Fruit fly (Drosophila melanogaster): Measurements from ENCODE around the gene CG1792.
A peak's percentile ranks its signal among the peaks of the same experiment; 100 is the strongest.

Gene CG1792

dm6 chr3R:31592256-31592879 lies 23.7 kb upstream of the CG1792 start, which contains the start of gene CG1774 (continued):
- peak; percentile 76 for TF ChIP-seq CG6813 (GFP tag; optimal IDR thresholded peaks at IDR 0.05)
- no peak for TF ChIP-seq pita (GFP tag; optimal IDR thresholded peaks at IDR 0.05)
- TF ChIP-seq YL-1 (GFP tag; optimal IDR thresholded peaks at IDR 0.05), result peak; percentile 45
- no peak for TF ChIP-seq cad (GFP tag; optimal IDR thresholded peaks at IDR 0.05)
- TF ChIP-seq tna (GFP tag; IDR thresholded peaks at IDR 0.05; ENCODE audit: partially characterized antibody), result no peak
- peak; percentile 35 for TF ChIP-seq CG7928 (GFP tag; optimal IDR thresholded peaks at IDR 0.05)
- TF ChIP-seq peb (GFP tag; IDR thresholded peaks at IDR 0.05), result no peak
- TF ChIP-seq kni (GFP tag; optimal IDR thresholded peaks at IDR 0.05), result no peak
- peak; percentile 79 for TF ChIP-seq CG12744 (GFP tag; optimal IDR thresholded peaks at IDR 0.05)
- peak; percentile 45 for TF ChIP-seq NK7.1 (GFP tag; optimal IDR thresholded peaks at IDR 0.05)
- TF ChIP-seq H2.0 (GFP tag; IDR thresholded peaks at IDR 0.05), result peak; percentile 63
- TF ChIP-seq CG17912 (GFP tag; optimal IDR thresholded peaks at IDR 0.05), result no peak
- no peak for TF ChIP-seq usp (GFP tag; optimal IDR thresholded peaks at IDR 0.05)
- TF ChIP-seq CG42726 (GFP tag; IDR thresholded peaks at IDR 0.05; ENCODE audit: partially characterized antibody), result no peak
- no peak for TF ChIP-seq kah (GFP tag; optimal IDR thresholded peaks at IDR 0.05)
- TF ChIP-seq CG30431 (GFP tag; optimal IDR thresholded peaks at IDR 0.05), result peak; percentile 43
- peak; percentile 54 for TF ChIP-seq CrebB (tag; optimal IDR thresholded peaks at IDR 0.05)
- TF ChIP-seq stc (GFP tag; IDR thresholded peaks at IDR 0.05), result peak; percentile 71
- peak; percentile 35 for TF ChIP-seq CG14710 (tag; optimal IDR thresholded peaks at IDR 0.05)
- TF ChIP-seq CG12299 (tag; optimal IDR thresholded peaks at IDR 0.05), result peak; percentile 24
- TF ChIP-seq tup (GFP tag; optimal IDR thresholded peaks at IDR 0.05), result peak; percentile 24
- no peak for TF ChIP-seq hth (optimal IDR thresholded peaks at IDR 0.05)
- TF ChIP-seq CG16815 (GFP tag; optimal IDR thresholded peaks at IDR 0.05), result peak; percentile 60
- TF ChIP-seq yki (optimal IDR thresholded peaks at IDR 0.05), result no peak
- peak; percentile 47 for TF ChIP-seq salm (tag; optimal IDR thresholded peaks at IDR 0.05)
- no peak for TF ChIP-seq gsb-n (tag; optimal IDR thresholded peaks at IDR 0.05)
- TF ChIP-seq klu (GFP tag; IDR thresholded peaks at IDR 0.05), result 0 out of 2 replicates have a peak, but pooled peaks have one; percentile 59
- peak; percentile 64 for TF ChIP-seq pnt (GFP tag; optimal IDR thresholded peaks at IDR 0.05)
- peak; percentile 33 for TF ChIP-seq CG9437 (GFP tag; optimal IDR thresholded peaks at IDR 0.05)
- TF ChIP-seq ap (GFP tag; IDR thresholded peaks at IDR 0.05), result peak; percentile 57
- peak; percentile 69 for TF ChIP-seq gsb (GFP tag; IDR thresholded peaks at IDR 0.05)
- no peak for TF ChIP-seq CG30020 (tag; optimal IDR thresholded peaks at IDR 0.05)
- TF ChIP-seq Dfd (GFP tag; optimal IDR thresholded peaks at IDR 0.05), result no peak
- TF ChIP-seq Chrac-16 (GFP tag; optimal IDR thresholded peaks at IDR 0.05), result peak; percentile 66
- TF ChIP-seq CG6272 (GFP tag; IDR thresholded peaks at IDR 0.05), result peak; percentile 57
- peak; percentile 31 for TF ChIP-seq Nf-YB (GFP tag; optimal IDR thresholded peaks at IDR 0.05)
- peak; percentile 84 to 89 for TF ChIP-seq dpn (GFP tag; optimal IDR thresholded peaks at IDR 0.05)
- peak; percentile 89 for TF ChIP-seq Atf6 (GFP tag; IDR thresholded peaks at IDR 0.05)
- peak; percentile 77 for TF ChIP-seq CG10209 (GFP tag; optimal IDR thresholded peaks at IDR 0.05)
- TF ChIP-seq pum (GFP tag; optimal IDR thresholded peaks at IDR 0.05), result peak; percentile 73
- TF ChIP-seq CG18476 (GFP tag; optimal IDR thresholded peaks at IDR 0.05), result peak; percentile 69
- TF ChIP-seq fd64A (GFP tag; optimal IDR thresholded peaks at IDR 0.05), result no peak
- peak; percentile 55 for TF ChIP-seq Hr3 (GFP tag; optimal IDR thresholded peaks at IDR 0.05)
- TF ChIP-seq dysf (GFP tag; IDR thresholded peaks at IDR 0.05), result peak; percentile 83
- peak; percentile 22 for TF ChIP-seq shn (GFP tag; optimal IDR thresholded peaks at IDR 0.05)
- no peak for TF ChIP-seq CG4707 (GFP tag; optimal IDR thresholded peaks at IDR 0.05)
- TF ChIP-seq CG11504 (tag; optimal IDR thresholded peaks at IDR 0.05), result peak; percentile 81
- TF ChIP-seq slou (GFP tag; optimal IDR thresholded peaks at IDR 0.05), result peak; percentile 33
- peak; percentile 81 for TF ChIP-seq scrt (GFP tag; optimal IDR thresholded peaks at IDR 0.05)
- TF ChIP-seq Rfx (GFP tag; IDR thresholded peaks at IDR 0.05), result peak; percentile 89
- peak; percentile 75 for TF ChIP-seq CG1792 (GFP tag; optimal IDR thresholded peaks at IDR 0.05)

Measured in whole organism, embryonic.